Worm (Caenorhabditis elegans) whole organism, L2 larva: ENCODE results near the gene ifa-1.

Source experiments
- R02D3.7 ChIP-seq: fragments of 150-350 bp; optimal IDR thresholded peaks from 2 replicates; lab custom pipeline; 2014; ENCODE audit warnings: missing biosample characterization, missing genetic modification characterization
- aly-2 ChIP-seq: fragments of 150-350 bp; optimal IDR thresholded peaks from 2 replicates; lab custom pipeline; 2014; ENCODE audit warnings: missing biosample characterization, missing genetic modification characterization
- ama-1 ChIP-seq: fragments of 150-350 bp; optimal IDR thresholded peaks from 2 replicates; lab custom pipeline; 2018; ENCODE audit warnings: inconsistent platforms
- ceh-82 ChIP-seq: fragments of 150-350 bp; optimal IDR thresholded peaks from 2 replicates; lab custom pipeline; 2014; ENCODE audit warnings: missing biosample characterization, missing genetic modification characterization
- elt-1 ChIP-seq: fragments of 150-350 bp; optimal IDR thresholded peaks from 2 replicates; lab custom pipeline; 2014; ENCODE audit warnings: missing biosample characterization, missing genetic modification characterization
- elt-3 ChIP-seq: sonication (generic microtip); optimal IDR thresholded peaks from 2 replicates; lab custom pipeline; 2017; ENCODE audit warnings: missing biosample characterization, missing genetic modification characterization
- fos-1 ChIP-seq: fragments of 150-350 bp; optimal IDR thresholded peaks from 2 replicates; lab custom pipeline; 2014; ENCODE audit warnings: missing biosample characterization, missing genetic modification characterization
- lin-13 ChIP-seq: fragments of 150-350 bp; optimal IDR thresholded peaks from 2 replicates; lab custom pipeline; 2014; ENCODE audit warnings: missing biosample characterization, missing genetic modification reagents, missing genetic modification characterization
- lsy-2 ChIP-seq, 2 experiments: fragments of 150-350 bp in 1 of 2; sonication (generic microtip) in 1 of 2; optimal IDR thresholded peaks; 2 replicates each; lab custom pipeline; 2014 to 2017; ENCODE audit warnings: missing biosample characterization in 2 of 2, missing genetic modification characterization in 2 of 2
- nhr-237 ChIP-seq: fragments of 150-350 bp; optimal IDR thresholded peaks from 2 replicates; lab custom pipeline; 2014; ENCODE audit warnings: missing biosample characterization, missing genetic modification characterization
- unc-39 ChIP-seq: fragments of 150-350 bp; optimal IDR thresholded peaks from 2 replicates; lab custom pipeline; 2014; ENCODE audit warnings: missing biosample characterization, missing genetic modification characterization
- unc-62 ChIP-seq: fragments of 150-350 bp; optimal IDR thresholded peaks from 2 replicates; lab custom pipeline; 2014; ENCODE audit warnings: missing biosample characterization, missing genetic modification reagents, missing genetic modification characterization
- ztf-11 ChIP-seq: sonication (generic microtip); optimal IDR thresholded peaks from 2 replicates; lab custom pipeline; 2017; ENCODE audit warnings: missing biosample characterization, missing genetic modification characterization
- ztf-4 ChIP-seq: fragments of 150-350 bp; optimal IDR thresholded peaks from 2 replicates; lab custom pipeline; 2014; ENCODE audit warnings: missing biosample characterization, missing genetic modification characterization

- TF ChIP-seq nhr-237 (no peak), elt-3 (tag; lab: Kevin White, UChicago) (no peak), ztf-4 (tag; lab: Kevin White, UChicago) (no peak), R02D3.7 (tag; lab: Kevin White, UChicago) (no peak), lin-13 (GFP tag; lab: Kevin White, UChicago) (no peak), lsy-2 (tag; optimal IDR thresholded peaks at IDR 0.05; lab: Kevin White, UChicago) (no peak), aly-2 (tag; lab: Kevin White, UChicago) (no peak), unc-62 (GFP tag; lab: Kevin White, UChicago) (no peak), ceh-82 (tag; lab: Kevin White, UChicago) (no peak), fos-1 (tag; lab: Kevin White, UChicago) (no peak), elt-1 (tag; lab: Kevin White, UChicago) (no peak), ama-1 (lab: Kevin White, UChicago) (no peak), unc-39 (tag; lab: Kevin White, UChicago) (no peak), ztf-11 (tag; lab: Kevin White, UChicago) (no peak)
Observed at ce11 chrX:11222597-11223218, 48.3 kb upstream of the ifa-1 start, which contains the start of gene C34F6.9.
